ENCODE assay signal across 1 fruit fly cellular context in genomic region chr3L:16203236-16203635, dm6.
TF ChIP-seq lines count a peak whose summit lies in the region.

No protein-coding gene starts in this region.

TF ChIP-seq in whole organism, embryonic, 481 proteins besides CTCF, POLR2A, EP300 and RAD21 (continued from another document and continues in another):
- TF ChIP-seq CG1603 (tag; optimal IDR thresholded peaks at IDR 0.05; lab: Kevin White, UChicago) = peak; percentile 86
- TF ChIP-seq CG12391 (tag; optimal IDR thresholded peaks at IDR 0.05; lab: Kevin White, UChicago) = peak; percentile 59
- TF ChIP-seq D19A (tag; optimal IDR thresholded peaks at IDR 0.05; lab: Kevin White, UChicago) = peak; percentile 91
- TF ChIP-seq CG3065 (GFP tag; optimal IDR thresholded peaks at IDR 0.05; lab: Kevin White, UChicago) = peak; percentile 3
- peak; percentile 87 for TF ChIP-seq Atf6 (GFP tag; IDR thresholded peaks at IDR 0.05; lab: Robert Waterston, UW)
- TF ChIP-seq CG15269 (tag; optimal IDR thresholded peaks at IDR 0.05; lab: Kevin White, UChicago) = peak; percentile 85
- peak; percentile 44; the same call in 1 of the 2 replicates for TF ChIP-seq bowl (GFP tag; IDR thresholded peaks at IDR 0.05; lab: Robert Waterston, UW)
- TF ChIP-seq ranshi (GFP tag; IDR thresholded peaks at IDR 0.05; lab: Robert Waterston, UW) = peak; percentile 89
- no peak for TF ChIP-seq HLH4C (GFP tag; IDR thresholded peaks at IDR 0.05; lab: Robert Waterston, UW; ENCODE audit: partially characterized antibody)
- TF ChIP-seq maf-S (GFP tag; optimal IDR thresholded peaks at IDR 0.05; lab: Kevin White, UChicago) = peak; percentile 72
- no peak for TF ChIP-seq CG14710 (tag; optimal IDR thresholded peaks at IDR 0.05; lab: Kevin White, UChicago)
- peak; percentile 2 for TF ChIP-seq MESR4 (GFP tag; optimal IDR thresholded peaks at IDR 0.05; lab: Kevin White, UChicago)
- TF ChIP-seq da (GFP tag; optimal IDR thresholded peaks at IDR 0.05; lab: Kevin White, UChicago) = no peak
- 0 out of 3 replicates have a peak, but pooled peaks have one; percentile 41 for TF ChIP-seq hb (GFP tag; IDR thresholded peaks at IDR 0.05; lab: Robert Waterston, UW; ENCODE audit: partially characterized antibody)
- peak; percentile 72 for TF ChIP-seq Dad (GFP tag; optimal IDR thresholded peaks at IDR 0.05; lab: Kevin White, UChicago)
- TF ChIP-seq CG2120 (GFP tag; optimal IDR thresholded peaks at IDR 0.05; lab: Kevin White, UChicago) = peak; percentile 93
- TF ChIP-seq shn (GFP tag; optimal IDR thresholded peaks at IDR 0.05; lab: Kevin White, UChicago) = peak; percentile 73
- peak; percentile 84 for TF ChIP-seq CG11504 (tag; optimal IDR thresholded peaks at IDR 0.05; lab: Kevin White, UChicago)
- TF ChIP-seq dm (GFP tag; optimal IDR thresholded peaks at IDR 0.05; lab: Kevin White, UChicago) = peak; percentile 1
- TF ChIP-seq lmd (GFP tag; IDR thresholded peaks at IDR 0.05; lab: Robert Waterston, UW) = peak; percentile 90
- peak; percentile 86 for TF ChIP-seq CG10366 (GFP tag; IDR thresholded peaks at IDR 0.05; lab: Robert Waterston, UW)
- TF ChIP-seq gfzf (GFP tag; optimal IDR thresholded peaks at IDR 0.05; lab: Kevin White, UChicago) = no peak
- peak; percentile 45 for TF ChIP-seq CG31365 (tag; optimal IDR thresholded peaks at IDR 0.05; lab: Kevin White, UChicago)
- peak; percentile 16 for TF ChIP-seq CG5180 (GFP tag; optimal IDR thresholded peaks at IDR 0.05; lab: Kevin White, UChicago)
- peak; percentile 16 for TF ChIP-seq run (tag; optimal IDR thresholded peaks at IDR 0.05; lab: Kevin White, UChicago)
- TF ChIP-seq Xbp1 (GFP tag; optimal IDR thresholded peaks at IDR 0.05; lab: Kevin White, UChicago) = peak; percentile 70
- TF ChIP-seq CG11696 (GFP tag; IDR thresholded peaks at IDR 0.05; lab: Robert Waterston, UW) = peak; percentile 75
- TF ChIP-seq Camta (GFP tag; optimal IDR thresholded peaks at IDR 0.05; lab: Kevin White, UChicago) = peak; percentile 75
- TF ChIP-seq CG11723 (GFP tag; optimal IDR thresholded peaks at IDR 0.05; lab: Kevin White, UChicago) = no peak
- TF ChIP-seq Sin3A (optimal IDR thresholded peaks at IDR 0.05; lab: Kevin White, UChicago) = no peak
- TF ChIP-seq E2f1 (GFP tag; IDR thresholded peaks at IDR 0.05; lab: Robert Waterston, UW) = peak; percentile 75
- TF ChIP-seq bab2 (GFP tag; optimal IDR thresholded peaks at IDR 0.05; lab: Kevin White, UChicago) = peak; percentile 74
- peak; percentile 79 for TF ChIP-seq CG12219 (GFP tag; optimal IDR thresholded peaks at IDR 0.05; lab: Kevin White, UChicago)
- TF ChIP-seq dmrt11E (tag; optimal IDR thresholded peaks at IDR 0.05; lab: Kevin White, UChicago) = no peak
- TF ChIP-seq bbx (GFP tag; IDR thresholded peaks at IDR 0.05; lab: Robert Waterston, UW; ENCODE audit: partially characterized antibody) = no peak
- TF ChIP-seq fd64A (GFP tag; optimal IDR thresholded peaks at IDR 0.05; lab: Kevin White, UChicago) = no peak
- TF ChIP-seq zen (tag; optimal IDR thresholded peaks at IDR 0.05; lab: Kevin White, UChicago) = no peak
- peak; percentile 60 for TF ChIP-seq mirr (GFP tag; optimal IDR thresholded peaks at IDR 0.05; lab: Kevin White, UChicago)
- TF ChIP-seq Sox100B (GFP tag; optimal IDR thresholded peaks at IDR 0.05; lab: Kevin White, UChicago) = peak; percentile 58
- peak; percentile 40 for TF ChIP-seq CG10543 (GFP tag; optimal IDR thresholded peaks at IDR 0.05; lab: Kevin White, UChicago)
- peak; percentile 65 for TF ChIP-seq seq (GFP tag; IDR thresholded peaks at IDR 0.05; lab: Robert Waterston, UW)
- no peak for TF ChIP-seq NC2α (GFP tag; optimal IDR thresholded peaks at IDR 0.05; lab: Kevin White, UChicago)
- peak; percentile 78 for TF ChIP-seq ems (GFP tag; optimal IDR thresholded peaks at IDR 0.05; lab: Kevin White, UChicago)
- TF ChIP-seq Lhr (GFP tag; optimal IDR thresholded peaks at IDR 0.05; lab: Kevin White, UChicago) = no peak
- TF ChIP-seq lab (GFP tag; optimal IDR thresholded peaks at IDR 0.05; lab: Kevin White, UChicago) = peak; percentile 93
- peak; percentile 18 for TF ChIP-seq CG18764 (GFP tag; optimal IDR thresholded peaks at IDR 0.05; lab: Kevin White, UChicago)
- TF ChIP-seq CG16863 (GFP tag; optimal IDR thresholded peaks at IDR 0.05; lab: Kevin White, UChicago) = peak; percentile 64
- TF ChIP-seq CG1024 (GFP tag; IDR thresholded peaks at IDR 0.05; lab: Robert Waterston, UW) = peak; percentile 66
- TF ChIP-seq CG14860 (GFP tag; IDR thresholded peaks at IDR 0.05; lab: Robert Waterston, UW; ENCODE audit: partially characterized antibody) = no peak
- TF ChIP-seq Hsf (GFP tag; optimal IDR thresholded peaks at IDR 0.05; lab: Kevin White, UChicago) = peak; percentile 78
- peak; percentile 91 for TF ChIP-seq CG12769 (tag; optimal IDR thresholded peaks at IDR 0.05; lab: Kevin White, UChicago)
- TF ChIP-seq CG9876 (GFP tag; optimal IDR thresholded peaks at IDR 0.05; lab: Kevin White, UChicago) = peak; percentile 38
- TF ChIP-seq CG6765 (GFP tag; optimal IDR thresholded peaks at IDR 0.05; lab: Kevin White, UChicago) = peak; percentile 58
- peak; percentile 56 for TF ChIP-seq CrebB (tag; optimal IDR thresholded peaks at IDR 0.05; lab: Kevin White, UChicago)
- TF ChIP-seq CG7271 (tag; optimal IDR thresholded peaks at IDR 0.05; lab: Kevin White, UChicago) = no peak
- TF ChIP-seq CG8765 (GFP tag; IDR thresholded peaks at IDR 0.05; lab: Robert Waterston, UW) = no peak
- TF ChIP-seq HHEX (GFP tag; optimal IDR thresholded peaks at IDR 0.05; lab: Kevin White, UChicago) = peak; percentile 87
- peak; percentile 40 for TF ChIP-seq luna (GFP tag; optimal IDR thresholded peaks at IDR 0.05; lab: Kevin White, UChicago)
- peak; percentile 57 for TF ChIP-seq chn (GFP tag; optimal IDR thresholded peaks at IDR 0.05; lab: Kevin White, UChicago)
- no peak for TF ChIP-seq sima (GFP tag; optimal IDR thresholded peaks at IDR 0.05; lab: Kevin White, UChicago)
- no peak for TF ChIP-seq CG2199 (GFP tag; IDR thresholded peaks at IDR 0.05; lab: Robert Waterston, UW)
- TF ChIP-seq zf30C (GFP tag; optimal IDR thresholded peaks at IDR 0.05; lab: Kevin White, UChicago) = no peak
- peak; percentile 43 for TF ChIP-seq CG10267 (tag; optimal IDR thresholded peaks at IDR 0.05; lab: Kevin White, UChicago)
- TF ChIP-seq CG7745 (tag; optimal IDR thresholded peaks at IDR 0.05; lab: Kevin White, UChicago) = no peak
- peak; percentile 77; the same call in 2 of the 3 replicates for TF ChIP-seq CG6175 (GFP tag; IDR thresholded peaks at IDR 0.05; lab: Robert Waterston, UW)
- peak; percentile 26 for TF ChIP-seq vfl (GFP tag; optimal IDR thresholded peaks at IDR 0.05; lab: Kevin White, UChicago)
- TF ChIP-seq CkIIα-i1 (GFP tag; IDR thresholded peaks at IDR 0.05; lab: Robert Waterston, UW) = peak; percentile 75; the same call in 1 of the 2 replicates
- no peak for TF ChIP-seq Spps (tag; optimal IDR thresholded peaks at IDR 0.05; lab: Kevin White, UChicago)
- TF ChIP-seq Blimp-1 (GFP tag; optimal IDR thresholded peaks at IDR 0.05; lab: Kevin White, UChicago) = peak; percentile 71
- TF ChIP-seq Oaz (GFP tag; IDR thresholded peaks at IDR 0.05; lab: Robert Waterston, UW) = peak; percentile 77
- peak; percentile 45 for TF ChIP-seq CG3995 (GFP tag; optimal IDR thresholded peaks at IDR 0.05; lab: Kevin White, UChicago)
- no peak for TF ChIP-seq CG10431 (GFP tag; optimal IDR thresholded peaks at IDR 0.05; lab: Kevin White, UChicago)
- no peak for TF ChIP-seq Elba2 (GFP tag; optimal IDR thresholded peaks at IDR 0.05; lab: Kevin White, UChicago)
- TF ChIP-seq Fer2 (tag; optimal IDR thresholded peaks at IDR 0.05; lab: Kevin White, UChicago) = peak; percentile 53
- peak; percentile 66 for TF ChIP-seq CG12155 (GFP tag; optimal IDR thresholded peaks at IDR 0.05; lab: Kevin White, UChicago)
- TF ChIP-seq CG14441 (GFP tag; IDR thresholded peaks at IDR 0.05; lab: Robert Waterston, UW) = peak; percentile 87
- TF ChIP-seq Dll (GFP tag; IDR thresholded peaks at IDR 0.05; lab: Robert Waterston, UW; ENCODE audit: partially characterized antibody) = no peak
- TF ChIP-seq Ptx1 (GFP tag; IDR thresholded peaks at IDR 0.05; lab: Robert Waterston, UW) = peak; percentile 84
- TF ChIP-seq Side (GFP tag; optimal IDR thresholded peaks at IDR 0.05; lab: Kevin White, UChicago) = peak; percentile 64
- peak; percentile 56 for TF ChIP-seq CG17568 (GFP tag; optimal IDR thresholded peaks at IDR 0.05; lab: Kevin White, UChicago)
- TF ChIP-seq CG2129 (GFP tag; IDR thresholded peaks at IDR 0.05; lab: Robert Waterston, UW; ENCODE audit: partially characterized antibody) = no peak
- peak; percentile 64 for TF ChIP-seq CG12744 (GFP tag; optimal IDR thresholded peaks at IDR 0.05; lab: Kevin White, UChicago)
- TF ChIP-seq CG10147 (GFP tag; optimal IDR thresholded peaks at IDR 0.05; lab: Kevin White, UChicago) = peak; percentile 75
- TF ChIP-seq Dp (GFP tag; optimal IDR thresholded peaks at IDR 0.05; lab: Kevin White, UChicago) = no peak
- TF ChIP-seq Dip3 (GFP tag; optimal IDR thresholded peaks at IDR 0.05; lab: Kevin White, UChicago) = peak; percentile 79
- TF ChIP-seq exex (tag; optimal IDR thresholded peaks at IDR 0.05; lab: Kevin White, UChicago) = peak; percentile 64
- TF ChIP-seq CG34224 (GFP tag; IDR thresholded peaks at IDR 0.05; lab: Robert Waterston, UW; ENCODE audit: partially characterized antibody) = no peak
- peak; percentile 67; the same call in 1 of the 2 replicates for TF ChIP-seq peb (GFP tag; IDR thresholded peaks at IDR 0.05; lab: Robert Waterston, UW)
- TF ChIP-seq bsh (GFP tag; optimal IDR thresholded peaks at IDR 0.05; lab: Kevin White, UChicago) = peak in 1 of 2 experiments; percentile 51
- peak in 1 of 2 experiments; percentile 35 for TF ChIP-seq eve (GFP tag; optimal IDR thresholded peaks at IDR 0.05; lab: Kevin White, UChicago)
- TF ChIP-seq CG4328 (GFP tag; optimal IDR thresholded peaks at IDR 0.05; lab: Kevin White, UChicago) = peak; percentile 7
- TF ChIP-seq so (GFP tag; IDR thresholded peaks at IDR 0.05; lab: Robert Waterston, UW) = peak; percentile 63; the same call in 1 of the 3 replicates
- peak; percentile 70 for TF ChIP-seq CG13894 (tag; optimal IDR thresholded peaks at IDR 0.05; lab: Kevin White, UChicago)
- peak; percentile 18 for TF ChIP-seq CG15696 (tag; optimal IDR thresholded peaks at IDR 0.05; lab: Kevin White, UChicago)
- TF ChIP-seq pita (GFP tag; optimal IDR thresholded peaks at IDR 0.05; lab: Kevin White, UChicago) = no peak
- no peak for TF ChIP-seq Hr39 (optimal IDR thresholded peaks at IDR 0.05; lab: Kevin White, UChicago)
- peak; percentile 72 for TF ChIP-seq scrt (GFP tag; optimal IDR thresholded peaks at IDR 0.05; lab: Kevin White, UChicago)
- 0 out of 3 replicates have a peak, but pooled peaks have one; percentile 62 for TF ChIP-seq jigr1 (GFP tag; IDR thresholded peaks at IDR 0.05; lab: Robert Waterston, UW)
- TF ChIP-seq lola (GFP tag; optimal IDR thresholded peaks at IDR 0.05; lab: Kevin White, UChicago) = no peak
- no peak for TF ChIP-seq CG10321 (GFP tag; IDR thresholded peaks at IDR 0.05; lab: Robert Waterston, UW)
- peak; percentile 73 for TF ChIP-seq eyg (GFP tag; optimal IDR thresholded peaks at IDR 0.05; lab: Kevin White, UChicago)
- peak; percentile 72 for TF ChIP-seq CG14667 (GFP tag; IDR thresholded peaks at IDR 0.05; lab: Robert Waterston, UW)
- TF ChIP-seq Dbx (GFP tag; IDR thresholded peaks at IDR 0.05; lab: Robert Waterston, UW) = peak; percentile 89
- peak; percentile 87 for TF ChIP-seq Ada2b (GFP tag; IDR thresholded peaks at IDR 0.05; lab: Robert Waterston, UW)
- TF ChIP-seq org-1 (GFP tag; optimal IDR thresholded peaks at IDR 0.05; lab: Kevin White, UChicago) = peak; percentile 68
- TF ChIP-seq CG17829 (tag; optimal IDR thresholded peaks at IDR 0.05; lab: Kevin White, UChicago) = peak; percentile 55
- peak; percentile 84 for TF ChIP-seq CG18476 (GFP tag; optimal IDR thresholded peaks at IDR 0.05; lab: Kevin White, UChicago)
- TF ChIP-seq D (optimal IDR thresholded peaks at IDR 0.05; lab: Kevin White, UChicago) = no peak
- TF ChIP-seq D (GFP tag; optimal IDR thresholded peaks at IDR 0.05; lab: Kevin White, UChicago) = peak; percentile 42
- no peak for TF ChIP-seq insv (GFP tag; optimal IDR thresholded peaks at IDR 0.05; lab: Kevin White, UChicago)
- no peak for TF ChIP-seq CG33557 (GFP tag; optimal IDR thresholded peaks at IDR 0.05; lab: Kevin White, UChicago)
- TF ChIP-seq BtbVII (GFP tag; optimal IDR thresholded peaks at IDR 0.05; lab: Kevin White, UChicago) = peak; percentile 73
- peak; percentile 76 for TF ChIP-seq CG7357 (GFP tag; IDR thresholded peaks at IDR 0.05; lab: Robert Waterston, UW)
- TF ChIP-seq bigmax (GFP tag; optimal IDR thresholded peaks at IDR 0.05; lab: Kevin White, UChicago) = no peak
- TF ChIP-seq Nf-YC (tag; optimal IDR thresholded peaks at IDR 0.05; lab: Kevin White, UChicago) = peak; percentile 0
- no peak for TF ChIP-seq Dref (GFP tag; IDR thresholded peaks at IDR 0.05; lab: Robert Waterston, UW)
- TF ChIP-seq Atf3 (GFP tag; optimal IDR thresholded peaks at IDR 0.05; lab: Kevin White, UChicago) = peak; percentile 51
- TF ChIP-seq Bdp1 (GFP tag; optimal IDR thresholded peaks at IDR 0.05; lab: Kevin White, UChicago) = peak; percentile 30
- no peak for TF ChIP-seq vnd (GFP tag; IDR thresholded peaks at IDR 0.05; lab: Robert Waterston, UW; ENCODE audit: partially characterized antibody)
- peak; percentile 71 for TF ChIP-seq Bteb2 (GFP tag; optimal IDR thresholded peaks at IDR 0.05; lab: Kevin White, UChicago)
- peak; percentile 80 for TF ChIP-seq tap (tag; optimal IDR thresholded peaks at IDR 0.05; lab: Kevin White, UChicago)
- peak; percentile 86 for TF ChIP-seq CG17359 (tag; optimal IDR thresholded peaks at IDR 0.05; lab: Kevin White, UChicago)
- peak; percentile 86 for TF ChIP-seq zfh1 (GFP tag; IDR thresholded peaks at IDR 0.05; lab: Robert Waterston, UW)
- peak; percentile 90 for TF ChIP-seq CG18599 (GFP tag; optimal IDR thresholded peaks at IDR 0.05; lab: Kevin White, UChicago)
- TF ChIP-seq bcd (GFP tag; optimal IDR thresholded peaks at IDR 0.05; lab: Kevin White, UChicago) = peak; percentile 84
- TF ChIP-seq CG1529 (GFP tag; optimal IDR thresholded peaks at IDR 0.05; lab: Kevin White, UChicago) = peak; percentile 10
- peak; percentile 57; the same call in 1 of the 2 replicates for TF ChIP-seq aop (GFP tag; IDR thresholded peaks at IDR 0.05; lab: Robert Waterston, UW)
- peak; percentile 46 for TF ChIP-seq CG7556 (GFP tag; optimal IDR thresholded peaks at IDR 0.05; lab: Kevin White, UChicago)
- peak; percentile 77 for TF ChIP-seq CG8944 (GFP tag; optimal IDR thresholded peaks at IDR 0.05; lab: Kevin White, UChicago)
- TF ChIP-seq Poxn (GFP tag; IDR thresholded peaks at IDR 0.05; lab: Robert Waterston, UW) = peak; percentile 77
- TF ChIP-seq CG18619 (GFP tag; optimal IDR thresholded peaks at IDR 0.05; lab: Kevin White, UChicago) = peak; percentile 58
